Fruit fly (Drosophila melanogaster) S2 (cell line): ENCODE results near the gene Glg1.

ENCODE experiments used
- CG8478 ChIP-seq: fragments of >200 bp; optimal IDR thresholded peaks from 2 replicates; lab custom pipeline; 2018
- CTCF ChIP-seq, 2 experiments: fragments of >200 bp; optimal IDR thresholded peaks; 2 replicates each; lab custom pipeline; 2018

- TF ChIP-seq CG8478 (lab: Kevin White, UChicago): no peak
- no peak for TF ChIP-seq CTCF (optimal IDR thresholded peaks at IDR 0.05; lab: Kevin White, UChicago)
These were observed 21.8 kb upstream of the Glg1 start, which contains the start of gene Arv1 for dm6 chr3L:21529108-21529507.
